Fruit fly (Drosophila melanogaster): Measurements from ENCODE around the gene CG5916.
A peak's percentile ranks its signal among the peaks of the same experiment; 100 is the strongest.

CG5916 gene

dm6 chr3R:16146632-16147453 lies at the start of gene CG5916, which contains the start of gene Mic26-27:
Gene CG5916 (plus strand): TSS chr3R:16147029.
Gene Mic26-27 (minus strand): TSS chr3R:16146855.
- TF ChIP-seq fd59A (GFP tag; optimal IDR thresholded peaks at IDR 0.05), result no peak
- no peak for TF ChIP-seq CG16779 (tag; optimal IDR thresholded peaks at IDR 0.05)
- peak; percentile 46 for TF ChIP-seq fd85E (GFP tag; optimal IDR thresholded peaks at IDR 0.05)
- TF ChIP-seq Blimp-1 (GFP tag; optimal IDR thresholded peaks at IDR 0.05), result no peak
- no peak for TF ChIP-seq ss (GFP tag; optimal IDR thresholded peaks at IDR 0.05)
- no peak for TF ChIP-seq svp (GFP tag)
- TF ChIP-seq CG31627 (GFP tag; optimal IDR thresholded peaks at IDR 0.05), result peak; percentile 74
- TF ChIP-seq net (GFP tag; optimal IDR thresholded peaks at IDR 0.05), result peak; percentile 15
- peak; percentile 26 for TF ChIP-seq Sox14 (GFP tag; optimal IDR thresholded peaks at IDR 0.05)
- no peak for TF ChIP-seq CG1621 (tag; optimal IDR thresholded peaks at IDR 0.05)
- TF ChIP-seq Ets96B (tag; optimal IDR thresholded peaks at IDR 0.05), result no peak
- peak; percentile 29; the same call in 1 of the 3 replicates for TF ChIP-seq eg (GFP tag; IDR thresholded peaks at IDR 0.05)
- TF ChIP-seq Lpt (GFP tag; optimal IDR thresholded peaks at IDR 0.05), result peak; percentile 3
- no peak for TF ChIP-seq Eip93F (GFP tag; optimal IDR thresholded peaks at IDR 0.05)
- TF ChIP-seq CG4318 (GFP tag; optimal IDR thresholded peaks at IDR 0.05), result no peak
- TF ChIP-seq CG11762 (GFP tag; optimal IDR thresholded peaks at IDR 0.05; ENCODE audit: insufficient read depth), result no peak
- TF ChIP-seq acj6 (GFP tag; optimal IDR thresholded peaks at IDR 0.05), result peak; percentile 34
- no peak for TF ChIP-seq CG6276 (GFP tag; optimal IDR thresholded peaks at IDR 0.05)
- peak; percentile 12 to 50 for TF ChIP-seq salr (GFP tag; optimal IDR thresholded peaks at IDR 0.05)
- no peak for TF ChIP-seq dsx (GFP tag; optimal IDR thresholded peaks at IDR 0.05; ENCODE audit: poor library complexity, severe bottlenecking)
- peak; percentile 64 for TF ChIP-seq Hr4 (GFP tag; optimal IDR thresholded peaks at IDR 0.05)
- TF ChIP-seq Smox (GFP tag; optimal IDR thresholded peaks at IDR 0.05), result peak; percentile 32
- peak; percentile 72 for TF ChIP-seq topi (GFP tag; optimal IDR thresholded peaks at IDR 0.05)
- peak; percentile 100 for TF ChIP-seq vri (GFP tag; optimal IDR thresholded peaks at IDR 0.05)
- TF ChIP-seq CG3919 (GFP tag; optimal IDR thresholded peaks at IDR 0.05), result peak; percentile 65
- peak; percentile 48 for TF ChIP-seq CG32006 (GFP tag; optimal IDR thresholded peaks at IDR 0.05)
- peak; percentile 9 for TF ChIP-seq CG11902 (GFP tag; optimal IDR thresholded peaks at IDR 0.05)
- TF ChIP-seq CG8119 (GFP tag; IDR thresholded peaks at IDR 0.05), result no peak
- TF ChIP-seq OdsH (GFP tag; optimal IDR thresholded peaks at IDR 0.05), result peak; percentile 18
- TF ChIP-seq CG8632 (GFP tag; optimal IDR thresholded peaks at IDR 0.05), result no peak
- peak; percentile 53 for TF ChIP-seq achi (GFP tag; optimal IDR thresholded peaks at IDR 0.05)
- TF ChIP-seq spab (GFP tag; optimal IDR thresholded peaks at IDR 0.05), result no peak
- no peak for TF ChIP-seq Hr38 (GFP tag; optimal IDR thresholded peaks at IDR 0.05)
- no peak for TF ChIP-seq CG9139 (GFP tag; optimal IDR thresholded peaks at IDR 0.05)
- TF ChIP-seq CG8319 (GFP tag; optimal IDR thresholded peaks at IDR 0.05), result no peak
- peak; percentile 39 for TF ChIP-seq pdm3 (GFP tag; optimal IDR thresholded peaks at IDR 0.05)
- TF ChIP-seq CG6163 (GFP tag; IDR thresholded peaks at IDR 0.05), result peak; percentile 45; the same call in 1 of the 3 replicates
- peak; percentile 77 for TF ChIP-seq Hr39 (GFP tag; optimal IDR thresholded peaks at IDR 0.05)
- no peak for TF ChIP-seq CG7368 (GFP tag; optimal IDR thresholded peaks at IDR 0.05)
- TF ChIP-seq Sox15 (GFP tag; optimal IDR thresholded peaks at IDR 0.05), result peak; percentile 28
- peak; percentile 70 for TF ChIP-seq Ets21C (GFP tag; optimal IDR thresholded peaks at IDR 0.05)
- TF ChIP-seq CG10669 (GFP tag; optimal IDR thresholded peaks at IDR 0.05), result no peak
- TF ChIP-seq Gug (GFP tag; IDR thresholded peaks at IDR 0.05), result no peak
- peak; percentile 1 for TF ChIP-seq CG6792 (GFP tag; optimal IDR thresholded peaks at IDR 0.05)
- TF ChIP-seq CG6854 (GFP tag; optimal IDR thresholded peaks at IDR 0.05), result no peak
- no peak for TF ChIP-seq CG34406 (GFP tag; optimal IDR thresholded peaks at IDR 0.05)
- no peak for TF ChIP-seq Met (GFP tag; optimal IDR thresholded peaks at IDR 0.05)
- TF ChIP-seq fkh (GFP tag; optimal IDR thresholded peaks at IDR 0.05), result peak; percentile 88
- TF ChIP-seq CG15336 (GFP tag; IDR thresholded peaks at IDR 0.05), result no peak
- no peak for TF ChIP-seq CG10631 (GFP tag; optimal IDR thresholded peaks at IDR 0.05)
- TF ChIP-seq lz (GFP tag; optimal IDR thresholded peaks at IDR 0.05), result peak; percentile 70
